Worm (Caenorhabditis elegans) whole organism, L1 larva: ENCODE data around the gene F38E9.4.

Experiments
- fkh-10 ChIP-seq: sonication (generic microtip); optimal IDR thresholded peaks from 2 replicates; lab custom pipeline; 2017; ENCODE audit warnings: missing biosample characterization, missing genetic modification reagents, missing genetic modification characterization
- hpl-2 ChIP-seq: fragments of 150-350 bp; optimal IDR thresholded peaks from 2 replicates; lab custom pipeline; 2014; ENCODE audit warnings: missing biosample characterization, missing genetic modification reagents, missing genetic modification characterization
- lsy-2 ChIP-seq, 2 experiments: fragments of 150-350 bp; optimal IDR thresholded peaks; 2 replicates each; lab custom pipeline; 2014; ENCODE audit warnings: missing biosample characterization in 2 of 2, missing genetic modification characterization in 2 of 2
- nhr-77 ChIP-seq: fragments of 150-350 bp; optimal IDR thresholded peaks from 2 replicates; lab custom pipeline; 2014; ENCODE audit warnings: missing biosample characterization, missing genetic modification characterization
- snpc-4 ChIP-seq: fragments of 150-350 bp; optimal IDR thresholded peaks from 2 replicates; lab custom pipeline; 2014; ENCODE audit warnings: missing biosample characterization, missing genetic modification characterization

- TF ChIP-seq hpl-2 (GFP tag; lab: Kevin White, UChicago) (no peak), lsy-2 (tag; optimal IDR thresholded peaks at IDR 0.05; lab: Kevin White, UChicago) (no peak), nhr-77 (tag; lab: Kevin White, UChicago) (no peak), snpc-4 (tag; lab: Kevin White, UChicago) (no peak), fkh-10 (GFP tag; lab: Kevin White, UChicago) (no peak)
These were observed 38.3 kb upstream of the F38E9.4 start for ce11 chrX:16413208-16413995.
